Worm (Caenorhabditis elegans): ENCODE data around the gene acp-7.

DNA sequence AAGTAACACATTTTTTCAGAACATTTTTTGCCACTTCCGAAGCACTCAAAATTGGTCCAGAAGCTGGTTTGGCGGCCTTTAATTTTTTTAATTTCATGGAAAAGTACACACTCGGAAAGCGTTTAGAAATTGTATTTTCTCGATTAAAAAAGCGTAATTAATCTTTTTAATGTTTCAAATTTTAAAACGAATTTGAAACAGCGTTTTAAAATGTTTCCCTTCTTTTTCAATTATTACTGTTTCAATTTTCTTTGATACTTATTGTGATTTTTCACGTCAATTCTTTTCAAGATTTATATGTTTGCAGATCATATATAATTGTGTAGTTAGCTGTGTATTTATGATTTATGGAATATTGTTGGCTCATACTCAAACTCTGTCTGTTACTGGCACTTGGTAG, 32.5 kb upstream of the acp-7 start, which contains the start of gene acr-25:
- TF ChIP-seq dve-1 (tag; optimal IDR thresholded peaks at IDR 0.05; ENCODE audit: insufficient read depth) (no peak), duxl-1 (tag; optimal IDR thresholded peaks at IDR 0.05; ENCODE audit: poor library complexity) (no peak), nhr-25 (tag; optimal IDR thresholded peaks at IDR 0.05; ENCODE audit: borderline replicate concordance, insufficient read depth) (no peak), ama-1 (optimal IDR thresholded peaks at IDR 0.05) (no peak), unc-130 (GFP tag; optimal IDR thresholded peaks at IDR 0.05) (no peak), mdl-1 (tag; optimal IDR thresholded peaks at IDR 0.05) (no peak), mdt-29 (GFP tag; IDR thresholded peaks at IDR 0.05) (no peak), fkh-10 (GFP tag; optimal IDR thresholded peaks at IDR 0.05) (no peak), dmd-9 (GFP tag; IDR thresholded peaks at IDR 0.05) (no peak), T26A8.4 (GFP tag; IDR thresholded peaks at IDR 0.05) (no peak), hmg-1.1 (GFP tag; IDR thresholded peaks at IDR 0.05) (no peak), pqm-1 (tag; optimal IDR thresholded peaks at IDR 0.05) (no peak), skn-1 (tag; optimal IDR thresholded peaks at IDR 0.05) (no peak)
